Worm (Caenorhabditis elegans) whole organism, L4 larva: ENCODE measurements around the gene F58F12.2.
A peak's percentile ranks its signal among the peaks of the same experiment; 100 is the strongest.

Experiments
- Y48G9A.11 ChIP-seq: fragments of 200-800 bp; sonication (Bioruptor generic); IDR thresholded peaks from 2 replicates; pipeline ENCODE4 v1.3.6; 2022; ENCODE audit warnings: missing genetic modification reagents, missing genetic modification characterization, missing compliant biosample characterization
- Y75B8A.6 ChIP-seq: fragments of 200-800 bp; sonication (Bioruptor generic); IDR thresholded peaks from 2 replicates; pipeline ENCODE4 v1.3.6; 2022; ENCODE audit warnings: missing genetic modification reagents, missing genetic modification characterization, missing compliant biosample characterization
- ZK337.2 ChIP-seq: fragments of 200-800 bp; sonication (Bioruptor generic); IDR thresholded peaks from 2 replicates; pipeline ENCODE4 v1.3.6; 2022; ENCODE audit warnings: missing genetic modification reagents, missing genetic modification characterization, missing compliant biosample characterization
- ZK546.5 ChIP-seq, 2 experiments: sonication (generic microtip); optimal IDR thresholded peaks; 2 replicates each; lab custom pipeline; 2017; ENCODE audit warnings: missing biosample characterization in 2 of 2, missing genetic modification characterization in 2 of 2
- aha-1 ChIP-seq: fragments of 150-350 bp; peaks from one replicate; lab custom pipeline; 2014; ENCODE audit warnings: missing biosample characterization, missing genetic modification characterization
- ceh-28 ChIP-seq: fragments of 150-350 bp; optimal IDR thresholded peaks from 2 replicates; lab custom pipeline; 2014; ENCODE audit warnings: missing biosample characterization, missing genetic modification reagents, missing genetic modification characterization
- ceh-44 ChIP-seq: fragments of 200-800 bp; sonication (Bioruptor generic); IDR thresholded peaks from 2 replicates; pipeline ENCODE4 v1.3.6; 2022; ENCODE audit warnings: missing genetic modification reagents, missing genetic modification characterization, missing compliant biosample characterization
- cey-2 ChIP-seq: sonication (generic microtip); optimal IDR thresholded peaks from 3 replicates; lab custom pipeline; 2017; ENCODE audit warnings: missing genetic modification characterization, mild to moderate bottlenecking, missing compliant biosample characterization, antibody characterized with exemption, borderline replicate concordance; ENCODE audit not compliant: insufficient read depth
- daf-16 ChIP-seq, 3 experiments: sonication (generic microtip); optimal IDR thresholded peaks; 2 replicates each; lab custom pipeline; 2016 to 2017; ENCODE audit warnings: missing genetic modification characterization in 3 of 3, missing genetic modification reagents in 3 of 3, mild to moderate bottlenecking in 2 of 3, missing compliant biosample characterization in 2 of 3, missing biosample characterization in 1 of 3, moderate library complexity in 1 of 3
- dmd-6 ChIP-seq: fragments of 200-800 bp; sonication (Bioruptor generic); IDR thresholded peaks from 2 replicates; pipeline ENCODE4 v1.3.6; 2022; ENCODE audit warnings: missing genetic modification reagents, missing genetic modification characterization, missing compliant biosample characterization
- dmd-8 ChIP-seq: fragments of 200-800 bp; sonication (Bioruptor generic); IDR thresholded peaks from 2 replicates; pipeline ENCODE4 v1.3.6; 2022; ENCODE audit warnings: missing genetic modification characterization, missing compliant biosample characterization
- duxl-1 ChIP-seq: sonication (generic microtip); optimal IDR thresholded peaks from 2 replicates; lab custom pipeline; 2016; ENCODE audit warnings: mild to moderate bottlenecking, missing genetic modification characterization, moderate library complexity, missing compliant biosample characterization; ENCODE audit not compliant: poor library complexity
- egl-27 ChIP-seq: sonication (generic microtip); optimal IDR thresholded peaks from 3 replicates; lab custom pipeline; 2017; ENCODE audit warnings: missing biosample characterization, missing genetic modification reagents, missing genetic modification characterization
- egl-43 ChIP-seq: fragments of 200-800 bp; sonication (Bioruptor generic); IDR thresholded peaks from 2 replicates; pipeline ENCODE4 v1.3.6; 2022; ENCODE audit warnings: missing genetic modification reagents, missing genetic modification characterization, missing compliant biosample characterization
- fkh-10 ChIP-seq: fragments of 150-350 bp; optimal IDR thresholded peaks from 2 replicates; lab custom pipeline; 2014; ENCODE audit warnings: missing biosample characterization, missing genetic modification reagents, missing genetic modification characterization
- hif-1 ChIP-seq, 2 experiments: sonication (generic microtip); optimal IDR thresholded peaks; 2 replicates each; lab custom pipeline; 2016 to 2017; ENCODE audit warnings: missing compliant biosample characterization in 2 of 2, missing genetic modification characterization in 2 of 2, missing genetic modification reagents in 2 of 2, missing genotype in 2 of 2, mild to moderate bottlenecking in 1 of 2
- hlh-30 ChIP-seq: sonication (generic microtip); optimal IDR thresholded peaks from 2 replicates; lab custom pipeline; 2017; ENCODE audit warnings: antibody characterized with exemption, mild to moderate bottlenecking, missing genetic modification characterization, missing compliant biosample characterization; ENCODE audit not compliant: insufficient read depth
- lin-13 ChIP-seq: fragments of 150-350 bp; optimal IDR thresholded peaks from 2 replicates; lab custom pipeline; 2014; ENCODE audit warnings: missing biosample characterization, missing genetic modification reagents, missing genetic modification characterization
- lin-38 ChIP-seq: fragments of 200-800 bp; sonication (Bioruptor generic); IDR thresholded peaks from 2 replicates; pipeline ENCODE4 v1.3.6; 2022; ENCODE audit warnings: missing genetic modification reagents, missing genetic modification characterization, missing compliant biosample characterization
- madf-5 ChIP-seq, 2 experiments: fragments of 200-800 bp; sonication (Bioruptor generic); IDR thresholded peaks; 2 replicates each; pipeline ENCODE4 v1.3.6; 2022; ENCODE audit warnings: missing compliant biosample characterization in 2 of 2, missing genetic modification characterization in 2 of 2
- mdl-1 ChIP-seq, 2 experiments: fragments of 150-350 bp in 1 of 2; sonication (generic microtip) in 1 of 2; optimal IDR thresholded peaks; 2 replicates each; lab custom pipeline; 2014 to 2017; ENCODE audit warnings: missing biosample characterization in 2 of 2, missing genetic modification characterization in 2 of 2
- mdt-29 ChIP-seq: fragments of 200-800 bp; sonication (Bioruptor generic); IDR thresholded peaks from 2 replicates; pipeline ENCODE4 v1.3.6; 2022; ENCODE audit warnings: missing genetic modification reagents, missing genetic modification characterization, missing compliant biosample characterization
- mep-1 ChIP-seq: fragments of 150-350 bp; sonication (generic microtip); optimal IDR thresholded peaks from 3 replicates; lab custom pipeline; 2014; ENCODE audit warnings: missing biosample characterization, missing genetic modification characterization
- mes-2 ChIP-seq: sonication (generic microtip); optimal IDR thresholded peaks from 2 replicates; lab custom pipeline; 2016; ENCODE audit warnings: missing genotype, mild to moderate bottlenecking, missing genetic modification characterization, missing compliant biosample characterization; ENCODE audit not compliant: poor library complexity, severe bottlenecking
- mxl-2 ChIP-seq: fragments of 200-800 bp; sonication (Bioruptor generic); conservative IDR thresholded peaks from 2 replicates; pipeline ENCODE4 v1.3.6; 2022; ENCODE audit warnings: missing genetic modification reagents, missing genetic modification characterization, missing compliant biosample characterization
- nhr-25 ChIP-seq: sonication (generic microtip); optimal IDR thresholded peaks from 2 replicates; lab custom pipeline; 2017; ENCODE audit warnings: missing genetic modification characterization, mild to moderate bottlenecking, missing compliant biosample characterization, antibody characterized with exemption, moderate library complexity, borderline replicate concordance; ENCODE audit not compliant: insufficient read depth
- nhr-28 ChIP-seq: fragments of 150-350 bp; optimal IDR thresholded peaks from 2 replicates; lab custom pipeline; 2014; ENCODE audit warnings: missing biosample characterization, missing genetic modification characterization
- nhr-76 ChIP-seq: fragments of 150-350 bp; optimal IDR thresholded peaks from 2 replicates; lab custom pipeline; 2014; ENCODE audit warnings: missing biosample characterization, missing genetic modification characterization
- nhr-77 ChIP-seq: fragments of 150-350 bp; optimal IDR thresholded peaks from 2 replicates; lab custom pipeline; 2014; ENCODE audit warnings: missing biosample characterization, missing genetic modification characterization
- sdz-12 ChIP-seq: fragments of 200-800 bp; sonication (Bioruptor generic); optimal IDR thresholded peaks from 2 replicates; lab custom pipeline; 2018; ENCODE audit warnings: mild to moderate bottlenecking, missing genetic modification characterization, missing compliant biosample characterization
- set-16 ChIP-seq: fragments of 200-800 bp; sonication (Bioruptor generic); IDR thresholded peaks from 2 replicates; pipeline ENCODE4 v1.3.6; 2022; ENCODE audit warnings: missing genetic modification reagents, missing genetic modification characterization, missing compliant biosample characterization
- spr-1 ChIP-seq: sonication (generic microtip); optimal IDR thresholded peaks from 2 replicates; lab custom pipeline; 2016; ENCODE audit warnings: mild to moderate bottlenecking, missing genetic modification characterization, missing compliant biosample characterization
- tag-97 ChIP-seq: fragments of 200-800 bp; sonication (Bioruptor generic); IDR thresholded peaks from 2 replicates; pipeline ENCODE4 v1.3.6; 2022; ENCODE audit warnings: missing genetic modification characterization, missing compliant biosample characterization
- tra-1 ChIP-seq: fragments of 200-800 bp; sonication (Bioruptor generic); IDR thresholded peaks from 2 replicates; pipeline ENCODE4 v1.3.6; 2022; ENCODE audit warnings: missing genetic modification reagents, missing genetic modification characterization, missing compliant biosample characterization
- unc-39 ChIP-seq: sonication (generic microtip); optimal IDR thresholded peaks from 2 replicates; lab custom pipeline; 2017; ENCODE audit warnings: missing biosample characterization, missing genetic modification characterization
- zfp-3 ChIP-seq: fragments of 200-800 bp; sonication (Bioruptor generic); conservative IDR thresholded peaks from 2 replicates; pipeline ENCODE4 v1.3.6; 2022; ENCODE audit warnings: missing genetic modification reagents, missing genetic modification characterization, missing compliant biosample characterization
- zip-2 ChIP-seq: fragments of 150-350 bp; optimal IDR thresholded peaks from 2 replicates; lab custom pipeline; 2014; ENCODE audit warnings: missing biosample characterization, missing genetic modification characterization

Gene F58F12.2

DNA sequence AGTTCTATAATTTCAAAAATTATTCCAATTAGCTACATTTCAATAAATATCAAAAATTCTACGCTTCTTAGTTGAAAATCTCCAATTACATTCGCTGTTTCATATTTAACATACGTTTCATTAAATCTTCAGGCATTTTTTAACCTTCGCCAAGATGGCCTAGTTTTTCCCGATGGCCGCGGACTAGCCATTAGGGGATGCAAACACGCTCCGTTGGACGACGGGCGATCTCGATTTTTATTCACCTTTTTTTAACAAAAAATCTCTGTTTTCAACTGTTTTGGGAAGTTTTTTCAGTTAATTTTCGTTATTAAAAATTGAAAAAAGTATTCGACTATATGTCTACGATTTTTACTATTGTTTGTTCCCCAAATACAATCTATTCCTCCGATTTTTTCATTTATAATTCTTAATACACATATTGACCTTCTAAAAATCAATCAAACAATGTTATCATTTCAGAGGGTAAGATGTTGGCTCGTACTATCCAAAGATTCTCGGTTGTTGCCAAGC is 4.6 kb downstream of the F58F12.2 start, which contains the start of gene F58F12.1 (continued):
- TF ChIP-seq nhr-25 (tag; lab: Kevin White, UChicago) = no peak
- TF ChIP-seq lin-38 = peak; percentile 94
- no peak for TF ChIP-seq unc-39
- no peak for TF ChIP-seq mdl-1 (tag; optimal IDR thresholded peaks at IDR 0.05; lab: Kevin White, UChicago)
- no peak for TF ChIP-seq ceh-28 (tag; lab: Kevin White, UChicago)
- TF ChIP-seq dmd-8 (GFP tag; lab: Robert Waterston, UW) = no peak
- TF ChIP-seq tag-97 (GFP tag; lab: Robert Waterston, UW) = no peak
- no peak for TF ChIP-seq duxl-1 (tag; lab: Kevin White, UChicago)
- TF ChIP-seq mdt-29 = no peak
- TF ChIP-seq nhr-28 (tag; lab: Kevin White, UChicago) = peak; percentile 55
- no peak for TF ChIP-seq daf-16 (GFP tag; optimal IDR thresholded peaks at IDR 0.05; lab: Kevin White, UChicago)
- peak; percentile 50 for TF ChIP-seq daf-16 (tag; optimal IDR thresholded peaks at IDR 0.05; lab: Kevin White, UChicago)
- TF ChIP-seq spr-1 (tag; lab: Kevin White, UChicago) = no peak
- TF ChIP-seq ceh-44 = no peak
- TF ChIP-seq hlh-30 (tag; lab: Kevin White, UChicago) = peak; percentile 52
- peak in 1 of 2 experiments; percentile 75 for TF ChIP-seq hif-1 (tag; optimal IDR thresholded peaks at IDR 0.05; lab: Kevin White, UChicago)
- peak; percentile 47; the same call in 1 of the 2 replicates for TF ChIP-seq ZK337.2
- TF ChIP-seq set-16 = no peak
- no peak for TF ChIP-seq tra-1 (GFP tag; lab: Robert Waterston, UW)
- TF ChIP-seq zfp-3 = no peak
- TF ChIP-seq nhr-76 (tag; lab: Kevin White, UChicago) = no peak
- peak; percentile 97 for TF ChIP-seq mes-2 (tag; lab: Kevin White, UChicago)
- TF ChIP-seq mxl-2 (GFP tag; lab: Robert Waterston, UW) = no peak
- TF ChIP-seq, all 104 proteins: peak for 20

DNA sequence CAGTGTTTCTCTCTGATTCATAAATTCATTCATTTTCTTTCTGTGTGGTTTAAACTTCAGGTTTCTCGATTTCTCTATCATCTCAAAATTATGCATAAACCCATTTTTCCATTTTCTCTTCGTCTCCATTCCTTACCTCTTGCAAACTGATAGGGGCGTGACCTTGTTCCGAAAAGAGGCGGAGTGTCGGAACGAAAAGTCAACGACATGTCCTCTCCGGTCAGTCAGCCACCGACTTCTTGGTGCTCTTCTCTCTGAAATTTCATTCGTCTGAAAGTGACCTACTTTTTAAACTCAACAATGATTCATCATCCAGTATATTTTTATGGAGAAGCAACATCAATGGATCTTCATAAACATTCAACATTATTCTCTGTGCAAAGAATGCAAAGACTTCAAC is 7.0 kb downstream of the F58F12.2 start, which contains the start of gene F58F12.12:
Gene F58F12.12 (plus strand): TSS at position 301 of the 400 bp plus-strand sequence.
- TF ChIP-seq aha-1 (peak; percentile 75), Y48G9A.11 (GFP tag; lab: Robert Waterston, UW) (no peak), ZK337.2 (no peak), zip-2 (tag; lab: Kevin White, UChicago) (no peak)

- TF ChIP-seq mep-1 (tag; lab: Kevin White, UChicago) (peak; percentile 7), nhr-77 (no peak), nhr-28 (tag; lab: Kevin White, UChicago) (peak; percentile 54), egl-43 (GFP tag; lab: Robert Waterston, UW) (no peak), ZK546.5 (tag; optimal IDR thresholded peaks at IDR 0.05; lab: Kevin White, UChicago) (no peak), sdz-12 (no peak), cey-2 (tag; lab: Kevin White, UChicago) (no peak), lin-13 (GFP tag; lab: Kevin White, UChicago) (no peak), Y75B8A.6 (GFP tag; lab: Robert Waterston, UW) (no peak), ceh-28 (tag; lab: Kevin White, UChicago) (no peak), fkh-10 (GFP tag; lab: Kevin White, UChicago) (no peak), egl-27 (no peak), duxl-1 (tag; lab: Kevin White, UChicago) (no peak), mdl-1 (tag; optimal IDR thresholded peaks at IDR 0.05; lab: Kevin White, UChicago) (peak in 1 of 2 experiments; percentile 27), hlh-30 (tag; lab: Kevin White, UChicago) (peak; percentile 57), nhr-25 (tag; lab: Kevin White, UChicago) (no peak), dmd-6 (GFP tag; lab: Robert Waterston, UW) (0 out of 2 replicates have a peak, but pooled peaks have one; percentile 12), tag-97 (GFP tag; lab: Robert Waterston, UW) (no peak), tra-1 (GFP tag; lab: Robert Waterston, UW) (no peak), madf-5 (GFP tag; IDR thresholded peaks at IDR 0.05; lab: Robert Waterston, UW) (no peak), daf-16 (GFP tag; optimal IDR thresholded peaks at IDR 0.05; lab: Kevin White, UChicago) (no peak), daf-16 (tag; optimal IDR thresholded peaks at IDR 0.05; lab: Kevin White, UChicago) (no peak)
Observed at ce11 chrII:6379038-6379563, 8.7 kb downstream of the F58F12.2 start.
